Worm (Caenorhabditis elegans) whole organism, L4/young adult: ENCODE results near the gene str-193.

Experiments
- W03F9.2 ChIP-seq: fragments of 150-350 bp; optimal IDR thresholded peaks from 2 replicates; lab custom pipeline; 2014; ENCODE audit warnings: missing biosample characterization, missing genetic modification characterization
- dao-5 ChIP-seq: sonication (generic microtip); optimal IDR thresholded peaks from 2 replicates; lab custom pipeline; 2016; ENCODE audit warnings: missing genotype, missing genetic modification characterization, moderate library complexity, missing compliant biosample characterization
- him-1 ChIP-seq: sonication (generic microtip); optimal IDR thresholded peaks from 2 replicates; lab custom pipeline; 2016; ENCODE audit warnings: missing genotype, missing genetic modification reagents, missing genetic modification characterization, missing compliant biosample characterization

str-193 gene

DNA sequence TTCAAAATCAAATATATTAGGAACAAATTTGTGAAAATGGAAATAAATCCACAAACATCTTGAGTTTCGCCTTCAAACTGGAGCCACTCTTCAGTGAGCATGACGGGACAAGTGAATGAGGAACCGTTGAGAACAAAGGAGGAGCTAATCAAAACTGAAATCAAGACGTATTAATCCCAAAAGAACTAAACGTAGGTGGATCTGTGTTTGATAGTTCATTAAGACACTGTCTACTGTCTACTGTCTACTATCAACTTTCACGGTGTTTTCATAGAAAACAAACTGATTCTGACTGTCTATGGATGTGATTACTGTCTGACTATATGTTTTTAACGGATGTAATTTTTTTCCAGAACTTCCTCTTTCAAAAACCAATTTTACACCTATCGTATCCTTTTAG lies at the start of gene str-193:
TSS of gene str-193 (minus strand) at position 101 of the 400 bp plus-strand sequence.
- TF ChIP-seq W03F9.2 (tag; lab: Kevin White, UChicago) (no peak), him-1 (tag; lab: Kevin White, UChicago) (no peak), dao-5 (tag; lab: Kevin White, UChicago) (no peak)

- no peak for TF ChIP-seq dao-5 (tag; lab: Kevin White, UChicago)
- TF ChIP-seq him-1 (tag; lab: Kevin White, UChicago): no peak
- TF ChIP-seq W03F9.2 (tag; lab: Kevin White, UChicago): no peak
These were observed 49.7 kb upstream of the str-193 start, which contains the start of gene srab-18 for ce11 chrV:9871339-9871738. srab-18 (minus strand) TSS chrV:9871439.

- no peak for TF ChIP-seq him-1 (tag; lab: Kevin White, UChicago)
- no peak for TF ChIP-seq dao-5 (tag; lab: Kevin White, UChicago)
- TF ChIP-seq W03F9.2 (tag; lab: Kevin White, UChicago): no peak
These were observed 46.7 kb upstream of the str-193 start, which contains the start of gene srab-17 for ce11 chrV:9868311-9868710. srab-17 (minus strand) TSS chrV:9868411.

- TF ChIP-seq dao-5 (tag; lab: Kevin White, UChicago) (no peak), him-1 (tag; lab: Kevin White, UChicago) (no peak), W03F9.2 (tag; lab: Kevin White, UChicago) (no peak)
These were observed 38.7 kb upstream of the str-193 start for ce11 chrV:9860337-9860736.

ce11 chrV:9859863-9860262 lies 38.2 kb upstream of the str-193 start, which contains the start of gene lsy-12:
lsy-12 (minus strand) TSS chrV:9859963.
- no peak for TF ChIP-seq W03F9.2 (tag; lab: Kevin White, UChicago)
- no peak for TF ChIP-seq dao-5 (tag; lab: Kevin White, UChicago)
- TF ChIP-seq him-1 (tag; lab: Kevin White, UChicago): no peak

DNA sequence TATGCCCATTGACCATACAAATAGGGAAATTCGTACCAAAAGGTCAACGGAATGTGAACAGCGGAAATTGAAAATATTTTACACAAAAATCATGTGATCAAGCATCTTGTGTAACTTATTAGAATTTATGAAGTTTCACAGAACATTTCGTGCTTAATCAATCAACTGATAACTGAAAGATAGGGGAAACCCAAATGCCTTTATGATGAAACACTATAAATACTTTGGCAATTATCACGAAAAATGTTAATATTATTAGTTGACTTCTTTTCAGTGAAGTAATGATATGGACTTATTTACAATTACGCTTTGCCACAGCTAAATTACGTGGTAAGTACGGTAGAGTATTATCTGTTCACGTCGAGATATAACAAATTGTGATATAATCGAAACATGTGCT lies 35.4 kb upstream of the str-193 start:
- TF ChIP-seq W03F9.2 (tag; lab: Kevin White, UChicago) (no peak), dao-5 (tag; lab: Kevin White, UChicago) (no peak), him-1 (tag; lab: Kevin White, UChicago) (no peak)

DNA sequence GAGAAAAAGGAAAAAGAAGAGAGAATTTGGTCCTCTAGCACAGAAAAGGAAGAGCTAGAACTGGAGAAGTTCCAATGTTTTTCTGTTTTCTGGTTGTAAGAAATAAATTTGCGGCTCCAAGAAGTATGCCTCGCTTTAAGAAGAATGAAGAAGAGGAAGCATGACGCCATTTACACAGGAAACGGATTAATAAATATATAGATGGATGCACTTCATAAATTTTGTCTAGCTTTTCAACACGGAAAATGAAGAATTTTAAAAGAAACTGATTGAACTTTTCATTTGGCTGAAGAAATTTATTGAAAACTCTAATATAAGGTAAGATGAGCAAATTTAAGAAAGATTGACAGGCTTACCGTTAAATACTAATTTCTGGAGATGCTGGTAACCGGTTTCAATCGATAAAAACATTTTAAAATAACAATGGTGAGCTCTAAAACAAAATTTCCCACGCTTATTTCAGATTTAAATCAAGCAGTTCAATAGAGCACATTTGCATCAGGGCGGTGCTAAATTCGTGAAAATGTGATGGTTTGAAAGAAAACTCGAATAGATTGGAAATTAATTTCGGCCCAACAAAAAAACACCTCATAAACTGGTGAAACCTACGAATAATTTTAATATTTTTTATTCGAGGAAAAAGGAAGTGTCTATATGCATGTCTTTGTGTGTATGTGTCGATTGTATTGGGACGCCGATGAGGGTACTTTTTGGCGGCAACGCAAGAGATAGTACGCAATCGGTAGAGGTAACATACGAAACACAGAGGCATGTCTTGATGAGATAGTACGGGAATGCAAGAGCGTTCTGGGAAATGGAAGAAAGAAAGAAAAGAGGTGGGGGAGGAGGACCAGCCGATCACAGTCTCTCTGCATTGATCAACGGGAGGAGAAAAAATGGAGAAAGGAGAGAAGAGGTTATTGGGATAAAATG lies 34.6 kb upstream of the str-193 start:
- TF ChIP-seq dao-5 (tag; lab: Kevin White, UChicago) (no peak), W03F9.2 (tag; lab: Kevin White, UChicago) (no peak), him-1 (tag; lab: Kevin White, UChicago) (no peak)

ce11 chrV:9853801-9854200 lies 32.2 kb upstream of the str-193 start:
- no peak for TF ChIP-seq him-1 (tag; lab: Kevin White, UChicago)
- no peak for TF ChIP-seq W03F9.2 (tag; lab: Kevin White, UChicago)
- TF ChIP-seq dao-5 (tag; lab: Kevin White, UChicago): no peak

DNA sequence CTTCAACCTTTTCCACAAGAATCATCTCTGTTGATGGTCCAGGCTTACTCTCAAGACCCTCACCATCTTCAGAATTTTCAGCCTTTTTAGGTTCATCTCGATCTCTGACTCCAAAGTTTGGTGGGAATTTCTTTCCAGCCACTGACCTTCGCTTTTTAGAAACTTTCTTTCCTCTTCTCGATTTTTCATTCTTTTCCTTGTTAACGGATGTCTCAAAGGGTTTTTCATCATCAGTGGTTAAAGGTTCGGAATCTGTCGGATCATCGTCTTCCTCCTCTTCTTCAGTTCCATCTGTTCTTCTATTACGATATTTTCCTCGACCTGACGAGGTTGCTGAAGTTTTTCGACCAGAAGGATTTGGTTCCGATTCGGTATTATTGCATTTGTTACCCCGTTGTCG lies 27.0 kb upstream of the str-193 start:
- TF ChIP-seq him-1 (tag; lab: Kevin White, UChicago): no peak
- TF ChIP-seq W03F9.2 (tag; lab: Kevin White, UChicago): no peak

- no peak for TF ChIP-seq W03F9.2 (tag; lab: Kevin White, UChicago)
- no peak for TF ChIP-seq him-1 (tag; lab: Kevin White, UChicago)
- TF ChIP-seq dao-5 (tag; lab: Kevin White, UChicago): no peak
These were observed 21.8 kb upstream of the str-193 start, which contains the start of gene sru-8 for ce11 chrV:9843376-9843916. sru-8 (plus strand) TSS chrV:9843866.

DNA sequence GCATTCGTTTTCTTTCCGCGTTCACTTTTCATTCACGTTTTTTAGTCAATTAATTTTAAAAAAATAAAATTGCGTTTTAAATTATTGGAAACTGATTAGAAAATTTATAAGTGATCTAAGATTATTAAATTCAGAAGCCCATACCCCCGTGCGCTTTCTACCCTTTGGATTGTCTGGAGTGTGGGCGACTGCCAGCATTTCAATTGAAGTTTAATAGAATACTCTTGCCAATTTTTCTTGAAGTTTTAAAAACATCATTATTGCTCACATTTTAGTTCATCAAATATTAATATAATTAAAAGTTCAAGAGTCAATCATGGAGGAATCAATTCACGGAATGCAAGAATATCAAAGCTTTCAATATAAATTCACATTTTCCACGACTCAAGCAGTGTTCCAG lies 19.8 kb upstream of the str-193 start, which contains the start of gene sru-36:
TSS of gene sru-36 (plus strand) at position 301 of the 400 bp plus-strand sequence.
- TF ChIP-seq him-1 (tag; lab: Kevin White, UChicago) (no peak), W03F9.2 (tag; lab: Kevin White, UChicago) (no peak), dao-5 (tag; lab: Kevin White, UChicago) (no peak)

ce11 chrV:9837679-9838078 lies 16.1 kb upstream of the str-193 start, which contains the start of gene srsx-21:
srsx-21 (plus strand) TSS chrV:9837979.
- no peak for TF ChIP-seq dao-5 (tag; lab: Kevin White, UChicago)
- TF ChIP-seq him-1 (tag; lab: Kevin White, UChicago): no peak
- no peak for TF ChIP-seq W03F9.2 (tag; lab: Kevin White, UChicago)

DNA sequence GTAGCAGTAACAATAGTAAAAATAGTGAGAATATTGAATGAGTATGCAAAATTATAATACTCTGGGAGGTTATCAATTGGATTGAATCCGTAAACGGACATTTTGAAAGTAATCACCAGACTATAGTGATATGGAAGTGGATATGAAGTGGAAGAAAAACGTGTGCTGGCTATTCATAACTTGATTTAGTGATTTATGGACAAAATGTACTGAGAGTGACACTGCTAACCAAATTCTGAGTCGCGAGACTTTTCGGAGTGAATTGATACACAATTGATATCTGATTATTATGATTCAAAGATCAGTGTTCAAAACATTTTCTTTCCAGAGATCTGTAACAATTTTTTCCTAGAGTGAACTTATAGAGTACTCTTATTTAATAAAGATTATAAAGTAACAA lies 14.3 kb upstream of the str-193 start, which contains the start of gene sru-38:
TSS of gene sru-38 (minus strand) at position 101 of the 400 bp plus-strand sequence.
- TF ChIP-seq W03F9.2 (tag; lab: Kevin White, UChicago): no peak
- no peak for TF ChIP-seq dao-5 (tag; lab: Kevin White, UChicago)
- TF ChIP-seq him-1 (tag; lab: Kevin White, UChicago): no peak
